Fruit fly (Drosophila melanogaster): ENCODE measurements around the gene eEF1gamma.

eEF1gamma gene

DNA sequence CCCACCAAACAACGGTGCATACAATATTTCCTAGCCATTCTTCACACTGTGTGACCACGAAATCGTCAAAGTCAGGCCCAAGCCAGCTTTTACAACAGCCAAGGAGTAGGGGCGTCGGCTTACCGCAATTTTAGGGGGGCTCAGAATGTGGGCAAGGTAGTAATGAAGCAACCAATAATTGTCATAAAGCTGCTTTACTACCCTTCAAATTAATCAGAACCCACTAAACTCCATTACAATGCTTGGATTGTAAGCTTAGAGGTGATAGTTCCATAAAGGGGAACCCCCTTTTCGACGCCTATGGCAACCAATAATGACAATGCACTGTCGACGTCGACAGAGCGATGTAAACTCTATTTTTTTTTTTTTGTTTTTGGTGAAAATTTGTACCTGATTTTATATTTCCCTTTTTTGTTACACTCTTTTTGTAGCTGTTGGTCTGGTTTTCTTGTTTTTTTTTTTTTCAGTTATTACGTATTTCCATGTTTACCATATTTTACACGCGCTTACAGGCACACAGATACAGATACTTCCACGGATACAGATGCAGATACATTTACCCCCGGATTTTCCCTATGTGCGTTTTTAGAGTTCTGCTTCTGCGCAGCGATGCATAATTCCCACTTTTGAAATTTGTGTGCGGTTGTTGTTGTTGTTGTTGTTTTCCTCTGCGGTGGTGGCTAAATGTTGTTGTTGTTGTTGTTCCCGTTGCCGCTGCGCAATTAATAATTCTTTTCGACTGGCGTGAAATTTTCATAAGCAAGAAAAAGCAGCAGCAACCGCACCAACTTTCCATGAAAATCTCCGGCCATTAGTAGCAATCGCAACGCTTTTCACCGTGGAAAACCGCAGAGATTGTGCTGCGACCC, 15.1 kb upstream of the eEF1gamma start (continued):
- TF ChIP-seq H2.0 (GFP tag; IDR thresholded peaks at IDR 0.05) (peak; percentile 78), slou (GFP tag; optimal IDR thresholded peaks at IDR 0.05) (no peak), CG6791 (GFP tag; IDR thresholded peaks at IDR 0.05; ENCODE audit: partially characterized antibody) (no peak), chn (GFP tag; optimal IDR thresholded peaks at IDR 0.05) (peak; percentile 73), CG12744 (GFP tag; optimal IDR thresholded peaks at IDR 0.05) (no peak), ase (GFP tag; IDR thresholded peaks at IDR 0.05) (peak; percentile 73; the same call in 2 of the 3 replicates), CG7357 (GFP tag; IDR thresholded peaks at IDR 0.05) (peak; percentile 64; the same call in 2 of the 3 replicates), CG15696 (tag; optimal IDR thresholded peaks at IDR 0.05) (peak; percentile 51), ato (GFP tag; IDR thresholded peaks at IDR 0.05; ENCODE audit: partially characterized antibody) (no peak), zf30C (GFP tag; optimal IDR thresholded peaks at IDR 0.05) (no peak), CG15269 (tag; optimal IDR thresholded peaks at IDR 0.05) (peak; percentile 80), ro (GFP tag; IDR thresholded peaks at IDR 0.05) (peak; percentile 59), CG8359 (GFP tag; optimal IDR thresholded peaks at IDR 0.05; ENCODE audit: borderline replicate concordance) (peak; percentile 45), CG43689 (GFP tag; IDR thresholded peaks at IDR 0.05) (no peak), CG3281 (GFP tag; optimal IDR thresholded peaks at IDR 0.05) (peak; percentile 31), CG2129 (GFP tag; IDR thresholded peaks at IDR 0.05; ENCODE audit: partially characterized antibody) (no peak), insv (GFP tag; optimal IDR thresholded peaks at IDR 0.05) (no peak), wdn (GFP tag; IDR thresholded peaks at IDR 0.05) (peak; percentile 44; the same call in 1 of the 2 replicates), dimm (GFP tag; IDR thresholded peaks at IDR 0.05) (peak; percentile 60; the same call in 1 of the 2 replicates), Sry-β (GFP tag; optimal IDR thresholded peaks at IDR 0.05) (no peak), Taf1 (GFP tag; IDR thresholded peaks at IDR 0.05) (no peak), Ptx1 (GFP tag; IDR thresholded peaks at IDR 0.05) (peak; percentile 87), C15 (GFP tag; IDR thresholded peaks at IDR 0.05) (no peak), CG1603 (tag; optimal IDR thresholded peaks at IDR 0.05) (peak; percentile 92), gem (tag; optimal IDR thresholded peaks at IDR 0.05) (peak; percentile 87), Antp (GFP tag; optimal IDR thresholded peaks at IDR 0.05) (peak; percentile 79), CG17829 (tag; optimal IDR thresholded peaks at IDR 0.05) (peak; percentile 83), CG34224 (GFP tag; IDR thresholded peaks at IDR 0.05; ENCODE audit: partially characterized antibody) (no peak), CG18011 (GFP tag; optimal IDR thresholded peaks at IDR 0.05) (no peak), cas (GFP tag; IDR thresholded peaks at IDR 0.05) (no peak), CG11085 (GFP tag; IDR thresholded peaks at IDR 0.05) (no peak), bab2 (GFP tag; optimal IDR thresholded peaks at IDR 0.05) (peak; percentile 74), D19A (tag; optimal IDR thresholded peaks at IDR 0.05) (peak; percentile 71), Six4 (GFP tag; optimal IDR thresholded peaks at IDR 0.05) (peak; percentile 80), hb (GFP tag; IDR thresholded peaks at IDR 0.05; ENCODE audit: partially characterized antibody) (0 out of 3 replicates have a peak, but pooled peaks have one; percentile 15), CG2875 (GFP tag; optimal IDR thresholded peaks at IDR 0.05) (peak; percentile 81), CG3163 (GFP tag; optimal IDR thresholded peaks at IDR 0.05) (peak; percentile 56), BEAF-32 (GFP tag; optimal IDR thresholded peaks at IDR 0.05) (no peak), trh (GFP tag; optimal IDR thresholded peaks at IDR 0.05) (no peak), crol (GFP tag; IDR thresholded peaks at IDR 0.05) (peak; percentile 40; the same call in 1 of the 2 replicates), CG34376 (GFP tag; optimal IDR thresholded peaks at IDR 0.05) (no peak), dpn (GFP tag; optimal IDR thresholded peaks at IDR 0.05) (peak; percentile 69 to 84), CG9932 (GFP tag; IDR thresholded peaks at IDR 0.05) (no peak), Hand (GFP tag; optimal IDR thresholded peaks at IDR 0.05) (no peak), dysf (GFP tag; IDR thresholded peaks at IDR 0.05) (peak; percentile 80), Kr (GFP tag; optimal IDR thresholded peaks at IDR 0.05) (no peak), CG10321 (GFP tag; IDR thresholded peaks at IDR 0.05) (no peak), Atf-2 (GFP tag; optimal IDR thresholded peaks at IDR 0.05) (peak; percentile 61)

Data from whole organism, embryonic.